Worm (Caenorhabditis elegans) whole organism, midembryonic: ENCODE results near the gene srg-22.

Source experiments
- T22C8.4 ChIP-seq: fragments of 200-800 bp; sonication (Bioruptor generic); IDR thresholded peaks from 2 replicates; pipeline ENCODE4 v1.3.6; 2022; ENCODE audit warnings: missing genetic modification characterization, missing compliant biosample characterization
- cog-1 ChIP-seq: sonication (generic microtip); optimal IDR thresholded peaks from 2 replicates; lab custom pipeline; 2016; ENCODE audit warnings: missing genetic modification characterization, missing compliant biosample characterization
- flt-1 ChIP-seq: fragments of 200-800 bp; sonication (Bioruptor generic); IDR thresholded peaks from 2 replicates; pipeline ENCODE4 v1.3.6; 2022; ENCODE audit warnings: missing genetic modification characterization, missing compliant biosample characterization
- klf-2 ChIP-seq: fragments of 200-800 bp; sonication (Bioruptor generic); conservative IDR thresholded peaks from 2 replicates; pipeline ENCODE4 v1.3.6; 2022; ENCODE audit warnings: missing genetic modification reagents, missing genetic modification characterization, missing compliant biosample characterization
- med-1 ChIP-seq: sonication (generic microtip); optimal IDR thresholded peaks from 2 replicates; lab custom pipeline; 2017; ENCODE audit warnings: missing genetic modification characterization, mild to moderate bottlenecking, missing compliant biosample characterization, antibody characterized with exemption, missing genetic modification reagents; ENCODE audit not compliant: insufficient read depth
- ref-1 ChIP-seq: fragments of 200-800 bp; sonication (Bioruptor generic); conservative IDR thresholded peaks from 2 replicates; pipeline ENCODE4 v1.3.6; 2022; ENCODE audit warnings: missing genetic modification reagents, missing genetic modification characterization, missing compliant biosample characterization
- tab-1 ChIP-seq: fragments of 200-800 bp; sonication (Bioruptor generic); IDR thresholded peaks from 2 replicates; pipeline ENCODE4 v1.3.6; 2022; ENCODE audit warnings: missing genetic modification characterization, missing compliant biosample characterization
- ztf-23 ChIP-seq: fragments of 200-800 bp; sonication (Bioruptor generic); IDR thresholded peaks from 2 replicates; pipeline ENCODE4 v1.3.6; 2022; ENCODE audit warnings: missing genetic modification reagents, missing genetic modification characterization, missing compliant biosample characterization
- ztf-29 ChIP-seq: fragments of 200-800 bp; sonication (Bioruptor generic); IDR thresholded peaks from 2 replicates; pipeline ENCODE4 v1.3.6; 2022; ENCODE audit warnings: missing genetic modification reagents, missing genetic modification characterization, missing compliant biosample characterization

Gene srg-22

DNA sequence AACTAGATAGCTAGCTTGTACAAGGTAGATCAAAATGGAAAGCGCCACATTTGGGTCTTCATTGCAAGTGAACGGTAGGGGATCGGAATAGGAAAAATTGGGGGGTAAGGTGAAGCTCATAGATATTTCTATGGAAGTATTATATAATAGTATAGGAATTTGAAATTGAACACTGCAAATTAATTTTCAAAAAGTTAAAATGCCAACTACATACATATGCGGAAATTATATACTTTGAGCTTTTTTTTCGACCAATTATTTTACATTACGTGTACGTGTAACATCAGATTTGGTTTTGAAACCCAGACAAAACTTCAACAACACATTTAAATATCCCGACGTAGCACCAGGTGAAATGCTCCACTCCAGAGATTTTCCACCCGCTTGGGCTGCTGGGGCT is 2.8 kb upstream of the srg-22 start, which contains the start of gene srg-23:
Gene srg-23, minus strand, starts transcription at position 101 of the 400 bp plus-strand sequence.
- TF ChIP-seq klf-2 (GFP tag; lab: Robert Waterston, UW) (no peak), T22C8.4 (no peak), ztf-23 (no peak), flt-1 (no peak), med-1 (no peak), cog-1 (tag; lab: Kevin White, UChicago) (no peak), ztf-29 (GFP tag; lab: Robert Waterston, UW) (no peak), tab-1 (GFP tag; lab: Robert Waterston, UW) (no peak), ref-1 (GFP tag; lab: Robert Waterston, UW) (no peak)

DNA sequence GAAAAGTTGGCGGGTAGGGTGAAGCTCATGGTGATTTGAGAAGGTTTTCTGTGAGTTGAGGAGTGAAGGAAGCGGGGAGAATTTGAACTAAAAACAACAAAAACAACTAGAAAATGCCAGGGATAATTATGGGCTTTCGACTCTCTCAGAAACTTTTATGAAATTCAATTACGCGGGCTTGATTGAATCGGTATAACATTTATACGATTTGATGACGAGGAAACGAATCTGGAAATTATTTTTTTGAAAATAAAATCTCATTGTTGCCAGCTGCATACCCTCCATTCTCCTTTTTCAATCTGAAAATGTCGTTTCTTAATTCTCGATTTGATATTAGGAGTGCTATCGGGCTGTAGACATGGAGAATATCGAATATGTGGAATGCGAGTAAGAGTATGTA is 2.0 kb downstream of the srg-22 start, which contains the start of gene srg-21:
Gene srg-21, minus strand, starts transcription at position 101 of the 400 bp plus-strand sequence.
- TF ChIP-seq flt-1 (no peak), ztf-29 (GFP tag; lab: Robert Waterston, UW) (no peak), T22C8.4 (no peak), tab-1 (GFP tag; lab: Robert Waterston, UW) (no peak), cog-1 (tag; lab: Kevin White, UChicago) (no peak), med-1 (no peak), klf-2 (GFP tag; lab: Robert Waterston, UW) (no peak), ztf-23 (no peak), ref-1 (GFP tag; lab: Robert Waterston, UW) (no peak)

DNA sequence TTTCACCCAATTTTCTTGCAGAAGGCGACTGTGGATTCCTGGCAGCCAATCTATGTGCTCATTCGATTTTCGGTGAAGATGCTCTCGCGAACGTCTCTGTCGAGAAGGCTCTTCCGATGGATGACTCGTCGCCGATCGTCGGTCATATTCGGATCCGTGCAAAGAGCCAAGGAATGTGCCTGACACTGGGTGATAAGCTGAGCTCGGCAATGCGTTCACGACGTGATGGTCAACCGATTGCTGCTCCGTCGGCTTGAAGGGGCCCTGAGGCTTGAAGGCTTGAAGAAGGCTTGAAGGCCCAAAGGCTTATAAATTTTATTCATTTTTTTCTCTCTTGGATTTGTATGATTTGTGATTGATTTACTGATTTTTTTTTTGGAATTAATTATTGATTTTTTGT is 6.1 kb downstream of the srg-22 start:
- no peak for TF ChIP-seq ref-1 (GFP tag; lab: Robert Waterston, UW)
- no peak for TF ChIP-seq ztf-29 (GFP tag; lab: Robert Waterston, UW)
- no peak for TF ChIP-seq klf-2 (GFP tag; lab: Robert Waterston, UW)
- TF ChIP-seq med-1 = no peak
- no peak for TF ChIP-seq ztf-23
- TF ChIP-seq cog-1 (tag; lab: Kevin White, UChicago) = no peak
- TF ChIP-seq tab-1 (GFP tag; lab: Robert Waterston, UW) = no peak
- no peak for TF ChIP-seq flt-1

DNA sequence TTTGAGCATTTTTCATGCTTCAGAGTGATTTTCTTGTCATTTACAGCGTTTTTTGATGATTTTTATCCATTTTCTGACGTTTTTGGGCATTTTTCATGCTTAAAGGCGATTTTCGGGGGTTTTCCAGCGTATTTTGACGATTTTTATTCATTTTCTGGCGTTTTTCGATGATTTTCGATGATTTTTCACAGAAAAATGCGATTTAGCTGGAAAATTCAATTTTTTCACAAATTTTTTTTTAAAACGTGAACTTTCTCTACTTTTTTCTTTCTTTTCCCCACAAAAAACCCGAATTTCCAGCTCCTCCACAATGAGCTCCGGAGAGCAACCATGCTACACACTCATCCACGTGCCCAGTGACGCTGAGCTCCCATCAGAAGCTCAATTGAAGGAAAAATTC is 14.8 kb downstream of the srg-22 start, which contains the start of gene copb-1:
Gene copb-1, plus strand, starts transcription at position 301 of the 400 bp plus-strand sequence.
- TF ChIP-seq T22C8.4 = no peak
- TF ChIP-seq ztf-23 = no peak
- TF ChIP-seq ztf-29 (GFP tag; lab: Robert Waterston, UW) = no peak

DNA sequence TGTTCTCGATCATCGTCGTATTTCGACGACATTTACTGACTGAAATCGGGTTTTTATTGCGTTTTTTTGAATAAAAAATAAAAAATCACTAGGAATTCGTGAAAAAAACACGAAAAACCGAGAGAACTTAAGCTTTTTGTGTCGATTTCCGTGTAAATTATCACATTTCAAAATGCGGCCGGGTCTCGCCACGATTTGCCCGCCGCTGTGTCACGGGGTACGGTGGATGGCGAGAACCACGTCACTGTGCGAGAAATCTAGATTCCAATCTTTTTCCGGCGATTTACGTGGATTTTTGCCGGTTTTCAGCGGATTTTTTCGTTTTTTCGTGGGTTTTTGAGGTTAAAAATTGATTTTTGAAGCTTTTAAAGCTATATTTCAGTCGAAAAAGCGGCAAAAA is 16.3 kb downstream of the srg-22 start, which contains the start of gene Y25C1A.8:
Gene Y25C1A.8, minus strand, starts transcription at position 45 of the 400 bp plus-strand sequence.
- TF ChIP-seq T22C8.4 (no peak), med-1 (no peak), ztf-23 (peak; percentile 63), ref-1 (GFP tag; lab: Robert Waterston, UW) (no peak), klf-2 (GFP tag; lab: Robert Waterston, UW) (no peak), tab-1 (GFP tag; lab: Robert Waterston, UW) (no peak), cog-1 (tag; lab: Kevin White, UChicago) (peak; percentile 57), flt-1 (peak; percentile 64; the same call in 1 of the 2 replicates), ztf-29 (GFP tag; lab: Robert Waterston, UW) (no peak)

DNA sequence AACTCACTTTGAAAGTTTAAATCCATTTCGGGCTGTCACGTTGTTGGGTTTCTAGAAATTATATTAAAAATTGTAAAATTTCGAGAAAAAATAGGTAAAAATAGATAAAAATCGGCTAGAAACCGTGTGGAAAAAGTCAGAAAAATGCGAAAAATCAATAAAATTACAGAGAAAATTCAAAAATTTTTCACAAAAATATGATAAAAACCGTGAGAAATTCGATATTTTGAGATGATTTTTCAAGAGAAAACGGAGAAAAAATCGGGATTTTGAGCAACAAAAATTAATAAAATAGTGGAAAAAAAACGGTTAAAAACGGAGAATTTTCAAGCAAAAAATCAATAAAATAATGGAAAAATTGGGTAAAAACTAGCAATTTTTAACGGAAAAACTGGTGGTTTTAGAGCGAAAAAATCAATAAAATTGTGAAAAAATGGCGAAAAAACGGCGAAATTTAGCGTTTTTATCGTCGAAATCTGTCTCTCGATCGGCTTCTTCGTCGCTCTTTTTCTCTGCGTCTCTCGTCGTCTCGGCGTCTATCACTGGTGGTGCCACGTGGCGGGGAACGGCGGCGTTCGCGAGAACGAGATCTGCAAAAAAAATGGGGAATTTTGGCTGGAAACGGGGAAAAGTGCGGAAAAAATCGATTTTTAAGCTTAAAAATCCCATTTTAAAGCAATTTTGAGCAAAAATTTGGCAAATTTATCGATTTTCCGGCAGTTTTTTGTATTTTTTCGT is 22.1 kb downstream of the srg-22 start, which contains the start of gene Y25C1A.7:
Gene Y25C1A.7, minus strand, starts transcription at position 51 of the 738 bp plus-strand sequence.
- TF ChIP-seq flt-1 = no peak
- 0 out of 2 replicates have a peak, but pooled peaks have one; percentile 15 for TF ChIP-seq T22C8.4
- TF ChIP-seq klf-2 (GFP tag; lab: Robert Waterston, UW) = no peak
- no peak for TF ChIP-seq med-1
- no peak for TF ChIP-seq cog-1 (tag; lab: Kevin White, UChicago)
- peak; percentile 13; the same call in 1 of the 2 replicates for TF ChIP-seq ztf-29 (GFP tag; lab: Robert Waterston, UW)
- no peak for TF ChIP-seq ztf-23

DNA sequence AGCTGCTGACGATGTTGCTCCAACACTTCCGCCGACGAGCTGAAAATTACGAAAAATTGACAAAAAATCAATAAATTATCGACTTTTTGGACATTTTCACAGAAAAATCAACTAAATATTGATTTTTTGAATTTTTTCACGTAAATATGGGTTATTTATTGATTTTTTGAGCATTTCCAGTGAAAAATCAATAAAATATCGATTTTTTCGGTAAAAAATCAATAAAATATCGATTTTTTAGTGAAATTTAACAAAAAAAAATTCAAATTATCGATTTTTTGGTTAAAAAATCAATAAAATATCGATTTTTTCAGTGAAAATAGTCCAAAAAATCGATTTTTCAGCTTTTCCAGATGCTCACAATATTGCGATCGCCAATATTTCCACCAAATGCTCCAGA is 23.1 kb downstream of the srg-22 start:
- TF ChIP-seq cog-1 (tag; lab: Kevin White, UChicago) = no peak
- peak; percentile 89 for TF ChIP-seq T22C8.4

DNA sequence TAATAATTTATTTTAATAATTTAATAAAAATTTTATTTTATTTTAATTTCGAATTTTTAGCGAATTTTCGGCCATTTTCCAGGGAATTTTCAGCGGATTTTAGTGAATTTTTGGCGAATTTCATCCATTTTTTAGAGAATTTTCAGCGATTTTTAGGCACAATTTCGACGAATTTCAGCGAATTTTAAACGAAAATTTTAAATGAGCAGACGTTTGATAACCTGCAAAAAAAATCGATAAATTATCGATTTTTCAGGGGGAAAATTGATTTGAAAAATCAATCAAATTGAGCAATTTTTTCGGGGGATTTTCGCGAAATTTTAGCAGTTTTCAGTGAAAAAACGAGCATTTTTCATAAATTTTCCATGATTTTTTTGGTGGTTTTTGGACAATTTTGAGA is 24.6 kb downstream of the srg-22 start:
- TF ChIP-seq med-1 (no peak), T22C8.4 (peak; percentile 21; the same call in 1 of the 2 replicates), tab-1 (GFP tag; lab: Robert Waterston, UW) (no peak), klf-2 (GFP tag; lab: Robert Waterston, UW) (no peak)

DNA sequence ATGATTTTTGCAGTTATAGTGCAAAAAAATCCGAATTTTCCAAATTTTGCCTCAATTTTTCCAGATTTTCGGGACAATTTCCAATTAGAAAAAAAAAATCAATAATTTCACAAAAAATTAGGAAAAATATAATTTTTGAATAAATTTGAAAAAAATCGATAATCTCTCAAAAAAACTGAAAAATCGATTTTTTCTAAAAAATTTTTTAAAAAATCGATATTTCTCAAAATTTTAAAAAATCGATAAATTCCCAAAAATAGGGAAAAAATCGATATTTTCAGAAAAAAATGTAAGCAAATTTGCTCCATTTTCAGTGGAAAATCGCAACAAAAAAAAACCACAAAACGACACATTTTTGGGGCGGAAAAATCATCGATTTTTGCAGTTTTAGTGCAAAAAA is 25.4 kb downstream of the srg-22 start:
- TF ChIP-seq T22C8.4 = peak; percentile 89
- no peak for TF ChIP-seq ref-1 (GFP tag; lab: Robert Waterston, UW)

DNA sequence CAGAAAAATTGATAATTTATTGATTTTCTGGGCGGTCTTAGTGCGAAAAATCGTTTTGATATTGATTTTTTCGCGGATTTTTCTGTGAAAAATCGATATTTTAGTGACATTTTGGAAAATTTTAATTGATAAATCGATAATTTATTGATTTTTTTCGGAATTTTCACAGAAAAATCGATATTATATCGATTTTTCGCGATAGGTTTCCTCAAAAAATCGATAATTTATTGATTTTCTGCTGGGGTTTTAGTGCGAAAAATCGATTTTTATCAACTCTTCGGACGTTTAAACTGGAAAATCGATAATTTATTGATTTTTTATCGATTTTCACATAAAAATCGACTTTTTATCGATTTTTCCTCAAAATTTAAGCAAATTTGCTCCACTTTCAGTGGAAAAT is 25.8 kb downstream of the srg-22 start:
- no peak for TF ChIP-seq med-1
- TF ChIP-seq T22C8.4 = peak; percentile 67; the same call in 1 of the 2 replicates

DNA sequence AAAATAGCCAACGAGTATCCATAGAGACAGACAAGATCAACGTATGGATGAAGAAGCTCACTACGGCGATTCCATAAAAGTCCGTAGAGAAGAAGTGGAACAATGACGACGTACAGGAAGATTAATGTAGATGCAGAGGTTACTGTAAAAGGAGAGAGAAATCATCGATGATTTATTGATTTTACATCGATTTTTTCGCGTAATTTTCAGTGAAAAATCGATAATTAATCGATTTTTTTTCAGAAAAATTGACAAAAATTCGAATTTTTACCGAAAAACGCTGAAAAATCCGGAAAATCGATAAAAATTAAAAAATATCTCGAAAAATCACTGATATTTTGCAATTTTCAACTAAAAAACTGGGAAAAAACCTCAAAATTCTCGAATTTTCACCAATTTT is 26.9 kb downstream of the srg-22 start:
- no peak for TF ChIP-seq med-1
- TF ChIP-seq T22C8.4 = 0 out of 2 replicates have a peak, but pooled peaks have one; percentile 50
